Fruit fly (Drosophila melanogaster) Kc167 (cell line): ENCODE data around the gene Or65a.

ENCODE experiments used
- Myc ChIP-seq: fragments of >200 bp; optimal IDR thresholded peaks from 2 replicates; lab custom pipeline; 2017; ENCODE audit warnings: missing external identifiers
- Sin3A ChIP-seq: fragments of >200 bp; optimal IDR thresholded peaks from 2 replicates; lab custom pipeline; 2018; ENCODE audit warnings: missing external identifiers
- h ChIP-seq: fragments of >200 bp; optimal IDR thresholded peaks from 3 replicates; lab custom pipeline; 2018; ENCODE audit warnings: missing external identifiers
- insv ChIP-seq: fragments of >200 bp; optimal IDR thresholded peaks from 3 replicates; lab custom pipeline; 2018; ENCODE audit warnings: missing external identifiers
- psq ChIP-seq: fragments of >200 bp; optimal IDR thresholded peaks from 2 replicates; lab custom pipeline; 2017; ENCODE audit warnings: missing external identifiers
- ttk ChIP-seq: sonication (Bioruptor generic); optimal IDR thresholded peaks from 2 replicates; lab custom pipeline; 2017; ENCODE audit warnings: missing external identifiers

The Or65a gene

DNA sequence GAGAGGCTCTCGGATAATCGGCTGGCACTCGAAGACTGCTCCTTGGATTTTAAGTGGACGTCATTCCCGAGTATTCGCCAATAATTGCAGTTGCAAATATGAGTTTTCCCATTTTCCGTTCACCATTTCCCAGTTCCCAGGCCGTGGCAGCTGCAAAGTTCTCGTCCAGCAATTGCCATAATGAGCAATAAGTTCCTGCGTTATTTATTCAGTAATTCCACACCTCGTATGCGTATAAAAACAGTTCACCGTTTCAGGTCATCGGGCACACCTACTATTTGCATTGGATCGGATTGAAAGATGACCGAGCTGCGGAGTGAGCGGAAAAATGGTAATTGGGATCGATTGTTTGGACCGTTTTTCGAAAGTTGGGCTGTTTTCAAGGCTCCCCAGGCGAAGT is at the start of gene Or65a:
Gene Or65a (plus strand): TSS at position 301 of the 400 bp plus-strand sequence.
- TF ChIP-seq insv (lab: Kevin White, UChicago) = no peak
- TF ChIP-seq Myc (lab: Kevin White, UChicago) = no peak
- no peak for TF ChIP-seq ttk
- no peak for TF ChIP-seq psq (lab: Kevin White, UChicago)
- no peak for TF ChIP-seq h (lab: Kevin White, UChicago)
- no peak for TF ChIP-seq Sin3A (lab: Kevin White, UChicago)

DNA sequence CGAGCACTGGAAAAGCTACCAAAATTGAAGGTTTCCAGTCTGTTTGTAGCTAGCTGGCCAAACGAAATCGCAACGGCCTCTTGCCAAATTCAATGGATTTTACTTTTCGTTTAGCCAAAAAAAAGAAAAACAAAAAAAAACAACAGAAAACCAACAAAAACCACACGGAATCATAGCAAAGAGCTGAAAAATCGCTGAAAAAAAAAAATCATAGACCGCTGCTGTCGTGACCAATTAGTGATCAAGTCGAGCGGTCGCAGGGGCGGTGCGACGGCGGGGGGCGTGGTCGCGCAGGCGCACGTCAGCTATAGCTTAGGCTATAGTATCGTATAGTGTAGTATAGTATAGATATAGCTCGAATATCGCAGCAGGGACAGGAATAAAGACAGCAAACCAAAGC is 45.5 kb upstream of the Or65a start:
- TF ChIP-seq Sin3A (lab: Kevin White, UChicago) (no peak), h (lab: Kevin White, UChicago) (no peak), ttk (no peak), insv (lab: Kevin White, UChicago) (no peak), Myc (lab: Kevin White, UChicago) (no peak), psq (lab: Kevin White, UChicago) (no peak)

DNA sequence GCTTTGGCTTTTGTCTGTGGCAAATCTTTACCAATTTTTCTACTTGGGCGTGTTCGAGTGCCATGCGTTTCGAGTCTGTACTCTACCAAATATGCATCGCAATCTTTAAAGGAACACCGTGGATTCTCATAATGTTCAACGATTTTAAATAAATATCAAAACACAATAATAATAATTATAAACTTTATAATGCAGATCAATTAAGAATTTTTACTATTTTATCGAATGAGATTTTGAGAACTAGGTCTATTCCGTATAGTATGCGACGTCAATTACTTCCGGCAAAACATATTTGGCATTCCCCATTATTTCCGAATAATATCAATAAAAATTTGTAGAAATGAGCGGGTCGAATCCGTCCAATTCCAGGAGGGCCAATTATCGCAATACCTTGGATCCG is 44.9 kb upstream of the Or65a start, which contains the start of gene CG43168:
Gene CG43168 (plus strand): TSS at position 301 of the 400 bp plus-strand sequence.
- TF ChIP-seq Myc (lab: Kevin White, UChicago) = no peak
- no peak for TF ChIP-seq insv (lab: Kevin White, UChicago)
- TF ChIP-seq Sin3A (lab: Kevin White, UChicago) = no peak
- TF ChIP-seq h (lab: Kevin White, UChicago) = no peak
- TF ChIP-seq ttk = no peak
- TF ChIP-seq psq (lab: Kevin White, UChicago) = no peak

DNA sequence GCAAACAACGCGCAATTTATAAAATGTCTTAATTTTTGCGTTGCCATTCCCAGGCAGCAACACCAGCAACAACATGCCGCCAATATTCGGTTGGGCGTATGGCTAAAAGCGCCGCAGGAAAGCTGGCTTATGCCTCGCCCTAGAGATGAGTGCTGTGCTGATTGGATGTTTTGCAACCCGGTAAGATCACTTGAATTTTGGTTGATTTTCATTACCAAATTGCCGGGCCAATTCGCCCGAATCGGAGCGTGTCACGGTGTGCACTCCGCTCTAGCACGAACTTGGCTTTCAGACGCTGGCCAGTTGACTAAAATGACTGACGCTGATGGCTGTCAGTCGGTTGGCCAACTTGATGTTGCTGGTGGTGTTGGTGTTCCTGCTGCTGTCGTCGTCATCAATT is 35.0 kb upstream of the Or65a start:
- TF ChIP-seq Sin3A (lab: Kevin White, UChicago) (no peak), h (lab: Kevin White, UChicago) (no peak), psq (lab: Kevin White, UChicago) (no peak), Myc (lab: Kevin White, UChicago) (no peak), insv (lab: Kevin White, UChicago) (no peak), ttk (no peak)

DNA sequence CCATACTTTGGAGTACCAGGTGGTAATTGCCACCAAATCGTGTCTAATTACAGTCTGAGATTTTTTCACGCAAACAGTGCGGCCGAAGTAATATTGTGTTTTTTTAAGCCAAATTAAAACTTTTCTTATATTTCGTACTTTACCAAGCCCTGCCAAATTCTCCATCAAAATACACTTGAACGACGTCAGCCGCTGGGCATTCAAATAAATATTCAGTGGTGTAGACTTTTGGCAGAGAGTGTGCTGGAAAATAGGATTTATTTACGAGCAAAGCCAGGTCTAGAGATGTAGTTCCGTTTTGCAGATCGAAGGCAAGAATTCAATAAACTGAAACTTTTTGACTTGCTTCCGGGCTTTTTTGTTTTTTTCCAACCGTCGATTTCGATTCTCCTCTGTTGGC is 23.8 kb upstream of the Or65a start:
- TF ChIP-seq h (lab: Kevin White, UChicago) (no peak), Myc (lab: Kevin White, UChicago) (no peak), ttk (no peak), insv (lab: Kevin White, UChicago) (no peak), Sin3A (lab: Kevin White, UChicago) (no peak), psq (lab: Kevin White, UChicago) (no peak)

DNA sequence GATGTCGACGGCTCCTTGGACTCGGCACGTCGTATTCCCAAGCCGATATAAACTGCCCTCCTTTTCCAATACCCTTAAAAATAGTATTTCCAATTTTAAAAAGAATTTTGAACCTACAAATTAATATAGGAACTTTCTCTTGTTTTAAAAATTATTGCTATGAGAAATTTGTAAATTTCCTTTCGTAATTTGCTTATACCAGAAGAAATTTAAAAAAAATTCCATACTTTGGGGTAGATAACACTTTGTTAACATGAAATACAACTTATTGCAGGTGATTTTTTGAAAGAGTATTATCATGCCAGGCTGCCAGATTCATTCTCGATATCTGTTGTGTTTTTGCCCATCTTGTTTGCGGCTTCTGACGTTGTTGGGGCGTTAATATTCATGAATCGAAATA is 17.9 kb upstream of the Or65a start:
- TF ChIP-seq Sin3A (lab: Kevin White, UChicago) = no peak
- no peak for TF ChIP-seq h (lab: Kevin White, UChicago)
- TF ChIP-seq insv (lab: Kevin White, UChicago) = no peak
- no peak for TF ChIP-seq ttk
- no peak for TF ChIP-seq Myc (lab: Kevin White, UChicago)
- TF ChIP-seq psq (lab: Kevin White, UChicago) = no peak

DNA sequence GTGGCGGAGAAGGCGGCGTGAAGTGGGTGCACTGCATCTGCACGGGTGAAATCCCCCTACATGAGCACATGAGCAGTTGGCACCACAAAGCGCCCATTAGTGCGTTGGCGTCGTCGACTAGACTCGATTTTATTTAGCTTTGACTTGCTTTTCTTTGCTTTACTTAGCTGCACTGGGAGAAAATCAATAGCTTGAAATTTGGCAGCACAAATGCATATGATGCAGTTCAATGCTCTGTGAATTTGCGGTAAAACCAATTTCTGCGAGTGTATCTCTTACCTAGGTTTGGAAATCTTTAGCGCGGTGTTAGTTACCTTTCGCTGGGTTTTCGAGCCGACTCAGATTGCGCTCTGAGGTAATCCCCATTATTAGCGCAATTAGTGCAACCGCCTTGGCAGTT is 15.6 kb upstream of the Or65a start:
- no peak for TF ChIP-seq ttk
- no peak for TF ChIP-seq insv (lab: Kevin White, UChicago)
- TF ChIP-seq psq (lab: Kevin White, UChicago) = no peak
- no peak for TF ChIP-seq Sin3A (lab: Kevin White, UChicago)
- TF ChIP-seq Myc (lab: Kevin White, UChicago) = no peak
- TF ChIP-seq h (lab: Kevin White, UChicago) = no peak

DNA sequence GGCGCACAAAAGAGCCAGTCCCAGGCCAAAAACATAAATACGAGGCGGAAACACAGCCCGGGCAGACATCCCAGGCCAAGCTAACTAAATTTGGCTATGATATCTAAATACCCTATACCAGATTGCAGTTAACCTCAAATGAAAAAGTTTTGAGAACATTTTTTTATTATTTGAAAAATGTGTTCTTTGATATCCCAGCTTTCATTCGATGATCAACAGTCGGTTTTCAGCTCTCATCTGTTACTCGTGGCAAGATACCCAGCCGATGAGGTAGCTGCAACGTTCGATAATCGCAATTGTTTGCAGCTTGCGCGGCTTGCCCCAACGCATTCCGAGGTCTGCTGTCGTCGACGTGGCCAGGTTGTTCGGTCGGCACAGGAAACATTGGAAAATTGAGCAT is 13.1 kb upstream of the Or65a start:
- no peak for TF ChIP-seq h (lab: Kevin White, UChicago)
- no peak for TF ChIP-seq Myc (lab: Kevin White, UChicago)
- TF ChIP-seq psq (lab: Kevin White, UChicago) = no peak
- no peak for TF ChIP-seq ttk
- TF ChIP-seq insv (lab: Kevin White, UChicago) = no peak
- TF ChIP-seq Sin3A (lab: Kevin White, UChicago) = no peak

dm6 chr3L:6308596-6308995 is 11.8 kb upstream of the Or65a start:
- TF ChIP-seq Myc (lab: Kevin White, UChicago) (no peak), ttk (no peak), h (lab: Kevin White, UChicago) (no peak), insv (lab: Kevin White, UChicago) (no peak), psq (lab: Kevin White, UChicago) (no peak), Sin3A (lab: Kevin White, UChicago) (no peak)

DNA sequence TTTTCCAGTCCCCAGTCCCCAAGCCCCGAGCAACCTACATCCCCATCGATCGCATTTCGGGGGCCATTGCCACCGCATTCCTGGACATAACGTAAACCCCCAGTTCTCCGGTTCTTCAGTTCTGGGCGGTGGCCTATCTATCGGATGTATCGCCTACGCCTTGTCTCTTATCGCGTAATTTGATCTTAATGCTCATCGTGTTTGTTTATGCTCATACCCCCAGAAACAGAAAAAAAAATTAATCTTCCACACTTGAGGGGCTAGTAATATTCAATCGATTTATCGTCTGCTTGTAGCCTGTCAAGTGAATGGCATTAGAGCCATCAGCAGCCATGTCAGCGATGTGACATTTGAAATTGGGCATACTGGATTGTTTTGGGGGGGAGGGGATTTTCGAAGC is 10.7 kb upstream of the Or65a start:
- TF ChIP-seq insv (lab: Kevin White, UChicago) (no peak), Sin3A (lab: Kevin White, UChicago) (no peak), h (lab: Kevin White, UChicago) (no peak), Myc (lab: Kevin White, UChicago) (no peak), psq (lab: Kevin White, UChicago) (no peak), ttk (no peak)

DNA sequence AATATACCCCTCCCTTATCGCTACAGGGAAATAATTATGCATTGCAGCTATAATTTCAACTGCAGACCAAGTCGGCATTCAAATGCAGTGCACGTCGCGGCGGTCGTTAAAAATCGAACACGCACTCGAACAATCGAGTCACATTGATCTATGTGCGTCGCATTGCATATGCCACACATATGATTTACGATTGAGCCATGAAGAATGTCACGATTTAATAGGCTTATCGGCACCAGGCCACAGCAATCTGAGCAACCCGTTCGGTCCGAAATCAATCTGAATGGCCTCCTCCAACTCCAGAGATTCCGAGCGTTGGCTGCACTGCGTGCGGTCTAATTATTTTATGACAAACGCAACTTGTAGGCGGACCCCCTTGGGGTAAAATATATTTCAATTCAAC is 9.9 kb upstream of the Or65a start:
- no peak for TF ChIP-seq ttk
- no peak for TF ChIP-seq Myc (lab: Kevin White, UChicago)
- no peak for TF ChIP-seq insv (lab: Kevin White, UChicago)
- TF ChIP-seq psq (lab: Kevin White, UChicago) = no peak
- TF ChIP-seq h (lab: Kevin White, UChicago) = no peak
- no peak for TF ChIP-seq Sin3A (lab: Kevin White, UChicago)

- TF ChIP-seq Sin3A (lab: Kevin White, UChicago) = no peak
- no peak for TF ChIP-seq insv (lab: Kevin White, UChicago)
- no peak for TF ChIP-seq h (lab: Kevin White, UChicago)
- TF ChIP-seq ttk = no peak
- TF ChIP-seq Myc (lab: Kevin White, UChicago) = no peak
- TF ChIP-seq psq (lab: Kevin White, UChicago) = no peak
Observed at dm6 chr3L:6312029-6312623, 8.3 kb upstream of the Or65a start.
